Worm (Caenorhabditis elegans) whole organism, L1 larva: ENCODE measurements around the gene F47B10.9.

Experiments
- aly-2 ChIP-seq: fragments of 150-350 bp; optimal IDR thresholded peaks from 2 replicates; lab custom pipeline; 2014; ENCODE audit warnings: missing biosample characterization, missing genetic modification characterization
- ceh-82 ChIP-seq, 3 experiments: fragments of 150-350 bp in 1 of 3; sonication (generic microtip) in 2 of 3; optimal IDR thresholded peaks; 2 replicates each; lab custom pipeline; 2014 to 2017; ENCODE audit warnings: missing biosample characterization in 3 of 3, missing genetic modification characterization in 3 of 3
- dpl-1 ChIP-seq, 3 experiments: fragments of 150-350 bp in 2 of 3; sonication (generic microtip) in 1 of 3; optimal IDR thresholded peaks; 2 replicates each; lab custom pipeline; 2014 to 2017; ENCODE audit warnings: missing biosample characterization in 3 of 3, missing genetic modification characterization in 3 of 3, missing genetic modification reagents in 3 of 3
- elt-2 ChIP-seq: sonication (generic microtip); optimal IDR thresholded peaks from 2 replicates; lab custom pipeline; 2016; ENCODE audit warnings: missing genetic modification characterization, mild to moderate bottlenecking, inconsistent platforms, missing compliant biosample characterization, missing genetic modification reagents
- lin-14 ChIP-seq: fragments of 200-800 bp; sonication (Bioruptor generic); optimal IDR thresholded peaks from 2 replicates; lab custom pipeline; 2018; ENCODE audit warnings: mild to moderate bottlenecking, missing genetic modification characterization, moderate library complexity, missing compliant biosample characterization
- lin-39 ChIP-seq: fragments of 150-350 bp; optimal IDR thresholded peaks from 2 replicates; lab custom pipeline; 2014; ENCODE audit warnings: missing biosample characterization, missing genetic modification reagents, missing genetic modification characterization
- mdl-1 ChIP-seq, 2 experiments: fragments of 150-350 bp; optimal IDR thresholded peaks; 2 replicates each; lab custom pipeline; 2014 to 2017; ENCODE audit warnings: missing biosample characterization in 2 of 2, missing genetic modification characterization in 2 of 2, inconsistent platforms in 1 of 2
- nhr-19 ChIP-seq: fragments of 200-800 bp; sonication (Bioruptor generic); conservative IDR thresholded peaks from 2 replicates; pipeline ENCODE4 v1.3.6; 2022; ENCODE audit warnings: missing genetic modification characterization, missing compliant biosample characterization
- nhr-237 ChIP-seq: fragments of 150-350 bp; optimal IDR thresholded peaks from 2 replicates; lab custom pipeline; 2014; ENCODE audit warnings: missing biosample characterization, missing genetic modification characterization
- pqm-1 ChIP-seq: sonication (generic microtip); optimal IDR thresholded peaks from 3 replicates; lab custom pipeline; 2017; ENCODE audit warnings: missing biosample characterization, missing genetic modification characterization
- zip-4 ChIP-seq: fragments of 200-800 bp; sonication (Bioruptor generic); optimal IDR thresholded peaks from 2 replicates; lab custom pipeline; 2018; ENCODE audit warnings: mild to moderate bottlenecking, missing genetic modification characterization, moderate library complexity, missing compliant biosample characterization
- ztf-11 ChIP-seq, 2 experiments: sonication (generic microtip); optimal IDR thresholded peaks; 2 replicates each; lab custom pipeline; 2016 to 2017; ENCODE audit warnings: missing genetic modification characterization in 2 of 2, missing biosample characterization in 1 of 2, missing compliant biosample characterization in 1 of 2

DNA sequence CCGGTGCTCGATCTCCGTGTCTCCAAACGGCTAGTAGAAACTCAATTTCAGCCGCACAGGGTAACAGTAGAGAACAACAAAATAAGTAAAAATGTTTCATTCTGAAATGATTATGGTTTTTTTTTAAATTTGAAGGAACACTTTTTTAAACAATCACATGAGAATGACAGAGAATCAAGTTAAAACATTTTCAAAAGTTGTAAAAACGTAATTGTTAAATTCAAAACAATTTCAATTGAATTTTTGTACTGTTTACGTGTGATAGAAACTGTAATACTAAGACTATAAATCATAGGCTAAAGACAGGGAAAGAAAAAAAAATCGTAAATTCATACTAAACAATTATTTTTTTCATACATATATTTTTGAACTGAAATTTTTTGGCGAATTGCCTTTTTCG, 27.4 kb upstream of the F47B10.9 start, which contains the start of gene pho-7:
- no peak for TF ChIP-seq pqm-1 (tag; lab: Kevin White, UChicago)
- TF ChIP-seq lin-14: no peak
- no peak for TF ChIP-seq dpl-1 (GFP tag; optimal IDR thresholded peaks at IDR 0.05; lab: Kevin White, UChicago)
- TF ChIP-seq nhr-237 (tag; lab: Kevin White, UChicago): no peak
- TF ChIP-seq zip-4 (GFP tag; lab: Kevin White, UChicago): no peak
- no peak for TF ChIP-seq ztf-11 (tag; optimal IDR thresholded peaks at IDR 0.05; lab: Kevin White, UChicago)
- TF ChIP-seq aly-2 (tag; lab: Kevin White, UChicago): no peak
- TF ChIP-seq elt-2 (tag; lab: Kevin White, UChicago): no peak
- no peak for TF ChIP-seq ceh-82 (tag; optimal IDR thresholded peaks at IDR 0.05; lab: Kevin White, UChicago)
- TF ChIP-seq mdl-1 (tag; optimal IDR thresholded peaks at IDR 0.05; lab: Kevin White, UChicago): no peak
- no peak for TF ChIP-seq lin-39
- no peak for TF ChIP-seq nhr-19 (GFP tag; lab: Robert Waterston, UW)
